Worm (Caenorhabditis elegans) whole organism, young adult: Measurements from ENCODE around the gene C33F10.8.
A peak's percentile ranks its signal among the peaks of the same experiment; 100 is the strongest.

Source experiments
- C06A6.2 ChIP-seq: fragments of 200-800 bp; sonication (Bioruptor generic); conservative IDR thresholded peaks from 2 replicates; pipeline ENCODE4 v1.3.6; 2022; ENCODE audit warnings: missing genetic modification characterization, missing compliant biosample characterization
- F10E7.11 ChIP-seq: sonication (generic microtip); optimal IDR thresholded peaks from 2 replicates; lab custom pipeline; 2017; ENCODE audit warnings: mild to moderate bottlenecking, missing genetic modification characterization, moderate library complexity, missing compliant biosample characterization
- F57C9.4 ChIP-seq: sonication (generic microtip); optimal IDR thresholded peaks from 2 replicates; lab custom pipeline; 2017; ENCODE audit warnings: mild to moderate bottlenecking, missing genetic modification characterization, missing compliant biosample characterization
- K11D2.4 ChIP-seq: fragments of 200-800 bp; sonication (Bioruptor generic); IDR thresholded peaks from 2 replicates; pipeline ENCODE4 v1.3.6; 2022; ENCODE audit warnings: missing genetic modification reagents, missing genetic modification characterization, missing compliant biosample characterization
- Y53G8AR.9 ChIP-seq: fragments of 200-800 bp; sonication (Bioruptor generic); conservative IDR thresholded peaks from 2 replicates; pipeline ENCODE4 v1.3.6; 2022; ENCODE audit warnings: missing genetic modification reagents, missing genetic modification characterization, missing compliant biosample characterization
- Y56A3A.18 ChIP-seq: fragments of 200-800 bp; sonication (Bioruptor generic); IDR thresholded peaks from 2 replicates; pipeline ENCODE4 v1.3.6; 2022; ENCODE audit warnings: missing genetic modification reagents, missing genetic modification characterization, missing compliant biosample characterization
- ZK185.1 ChIP-seq: sonication (generic microtip); optimal IDR thresholded peaks from 2 replicates; lab custom pipeline; 2016; ENCODE audit warnings: mild to moderate bottlenecking, missing genetic modification characterization, missing compliant biosample characterization; ENCODE audit not compliant: poor library complexity, severe bottlenecking
- athp-1 ChIP-seq: sonication (generic microtip); optimal IDR thresholded peaks from 2 replicates; lab custom pipeline; 2017; ENCODE audit warnings: mild to moderate bottlenecking, missing genetic modification characterization, missing compliant biosample characterization
- attf-3 ChIP-seq: fragments of 200-800 bp; sonication (Bioruptor generic); conservative IDR thresholded peaks from 2 replicates; pipeline ENCODE4 v1.3.6; 2022; ENCODE audit warnings: missing genetic modification reagents, missing genetic modification characterization, missing compliant biosample characterization
- attf-6 ChIP-seq: fragments of 200-800 bp; sonication (Bioruptor generic); IDR thresholded peaks from 2 replicates; pipeline ENCODE4 v1.3.6; 2022; ENCODE audit warnings: missing genetic modification reagents, missing genetic modification characterization, missing compliant biosample characterization
- ceh-58 ChIP-seq: fragments of 200-800 bp; sonication (Bioruptor generic); IDR thresholded peaks from 2 replicates; pipeline ENCODE4 v1.3.6; 2022; ENCODE audit warnings: missing genetic modification characterization, missing compliant biosample characterization
- ceh-91 ChIP-seq: fragments of 200-800 bp; sonication (Bioruptor generic); IDR thresholded peaks from 2 replicates; pipeline ENCODE4 v1.3.6; 2022; ENCODE audit warnings: missing genetic modification reagents, missing genetic modification characterization, missing compliant biosample characterization
- him-1 ChIP-seq: sonication (generic microtip); optimal IDR thresholded peaks from 2 replicates; lab custom pipeline; 2016; ENCODE audit warnings: missing genotype, missing genetic modification reagents, missing genetic modification characterization, missing compliant biosample characterization
- hsf-1 ChIP-seq: fragments of 200-800 bp; sonication (Bioruptor generic); IDR thresholded peaks from 2 replicates; pipeline ENCODE4 v1.3.6; 2022; ENCODE audit warnings: missing genetic modification reagents, missing genetic modification characterization, missing compliant biosample characterization
- lag-1 ChIP-seq: fragments of 200-800 bp; sonication (Bioruptor generic); IDR thresholded peaks from 2 replicates; pipeline ENCODE4 v1.3.6; 2022; ENCODE audit warnings: missing genetic modification reagents, missing genetic modification characterization, missing compliant biosample characterization
- lin-35 ChIP-seq, 3 experiments: fragments of 150-350 bp in 2 of 3; sonication (generic microtip) in 1 of 3; optimal IDR thresholded peaks; 2 replicates each; lab custom pipeline; 2014 to 2018; ENCODE audit warnings: missing biosample characterization in 3 of 3, missing genetic modification characterization in 3 of 3, missing genetic modification reagents in 3 of 3
- lin-40 ChIP-seq: sonication (generic microtip); optimal IDR thresholded peaks from 2 replicates; lab custom pipeline; 2016; ENCODE audit warnings: missing genetic modification characterization, mild to moderate bottlenecking, missing compliant biosample characterization, missing genotype, missing genetic modification reagents
- lir-1 ChIP-seq: fragments of 200-800 bp; sonication (Bioruptor generic); conservative IDR thresholded peaks from 2 replicates; pipeline ENCODE4 v1.3.6; 2022; ENCODE audit warnings: missing genetic modification reagents, missing genetic modification characterization, missing compliant biosample characterization
- madf-10 ChIP-seq: sonication (generic microtip); optimal IDR thresholded peaks from 2 replicates; lab custom pipeline; 2016; ENCODE audit warnings: mild to moderate bottlenecking, missing genetic modification characterization, missing compliant biosample characterization
- madf-3 ChIP-seq: fragments of 200-800 bp; sonication (Bioruptor generic); IDR thresholded peaks from 2 replicates; pipeline ENCODE4 v1.3.6; 2022; ENCODE audit warnings: missing genetic modification reagents, missing genetic modification characterization, missing compliant biosample characterization
- mes-4 ChIP-seq: sonication (generic microtip); optimal IDR thresholded peaks from 2 replicates; lab custom pipeline; 2016; ENCODE audit warnings: missing genotype, missing genetic modification characterization, missing compliant biosample characterization
- nhr-120 ChIP-seq: fragments of 200-800 bp; sonication (Bioruptor generic); IDR thresholded peaks from 2 replicates; pipeline ENCODE4 v1.3.6; 2022; ENCODE audit warnings: missing genetic modification characterization, missing compliant biosample characterization
- nhr-80 ChIP-seq: sonication (generic microtip); optimal IDR thresholded peaks from 2 replicates; lab custom pipeline; 2016; ENCODE audit warnings: missing genetic modification characterization, missing compliant biosample characterization
- nhr-90 ChIP-seq: sonication (generic microtip); optimal IDR thresholded peaks from 2 replicates; lab custom pipeline; 2016; ENCODE audit warnings: missing genotype, mild to moderate bottlenecking, missing genetic modification characterization, missing compliant biosample characterization
- rec-8 ChIP-seq, 2 experiments: sonication (generic microtip); optimal IDR thresholded peaks; 2 replicates each; lab custom pipeline; 2016; ENCODE audit warnings: mild to moderate bottlenecking in 2 of 2, missing genetic modification characterization in 2 of 2, missing genetic modification reagents in 2 of 2, missing genotype in 2 of 2, missing biosample characterization in 1 of 2, missing compliant biosample characterization in 1 of 2, moderate library complexity in 1 of 2
- sdz-38 ChIP-seq: sonication (generic microtip); optimal IDR thresholded peaks from 2 replicates; lab custom pipeline; 2016; ENCODE audit warnings: missing genotype, missing genetic modification characterization, missing compliant biosample characterization
- zfh-2 ChIP-seq: fragments of 200-800 bp; sonication (Bioruptor generic); conservative IDR thresholded peaks from 2 replicates; pipeline ENCODE4 v1.3.6; 2022; ENCODE audit warnings: missing genetic modification reagents, missing genetic modification characterization, missing compliant biosample characterization
- zim-3 ChIP-seq: sonication (generic microtip); optimal IDR thresholded peaks from 2 replicates; lab custom pipeline; 2017; ENCODE audit warnings: mild to moderate bottlenecking, missing genetic modification characterization, moderate library complexity, missing compliant biosample characterization
- ztf-25 ChIP-seq: fragments of 200-800 bp; sonication (Bioruptor generic); IDR thresholded peaks from 2 replicates; pipeline ENCODE4 v1.3.6; 2022; ENCODE audit warnings: missing genetic modification reagents, missing genetic modification characterization, missing compliant biosample characterization
- ztf-28 ChIP-seq: fragments of 200-800 bp; sonication (Bioruptor generic); IDR thresholded peaks from 2 replicates; pipeline ENCODE4 v1.3.6; 2022; ENCODE audit warnings: missing genetic modification reagents, missing genetic modification characterization, missing compliant biosample characterization
- ztf-3 ChIP-seq: fragments of 200-800 bp; sonication (Bioruptor generic); optimal IDR thresholded peaks from 2 replicates; lab custom pipeline; 2018; ENCODE audit warnings: mild to moderate bottlenecking, missing genetic modification characterization, missing compliant biosample characterization

The C33F10.8 gene

ce11 chrII:4791272-4791671, 33.8 kb downstream of the C33F10.8 start, which contains the start of gene F26G1.1 (continued):
- 0 out of 2 replicates have a peak, but pooled peaks have one; percentile 18 for TF ChIP-seq ztf-25 (GFP tag; lab: Robert Waterston, UW)
- no peak for TF ChIP-seq F57C9.4 (tag; lab: Kevin White, UChicago)
- TF ChIP-seq hsf-1 (GFP tag; lab: Robert Waterston, UW): no peak
- peak; percentile 49 to 82 for TF ChIP-seq rec-8 (tag; optimal IDR thresholded peaks at IDR 0.05; lab: Kevin White, UChicago)
- TF ChIP-seq ZK185.1 (tag; lab: Kevin White, UChicago): peak; percentile 84
- peak; percentile 59; the same call in 1 of the 2 replicates for TF ChIP-seq ztf-28 (GFP tag; lab: Robert Waterston, UW)
- TF ChIP-seq ceh-58 (GFP tag; lab: Robert Waterston, UW): no peak
- TF ChIP-seq lin-35 (GFP tag; optimal IDR thresholded peaks at IDR 0.05; lab: Kevin White, UChicago): peak in 1 of 3 experiments; percentile 86
- no peak for TF ChIP-seq lag-1
- TF ChIP-seq him-1: peak; percentile 1
- TF ChIP-seq K11D2.4 (GFP tag; lab: Robert Waterston, UW): peak; percentile 62
- peak; percentile 57; the same call in 1 of the 2 replicates for TF ChIP-seq lir-1
- no peak for TF ChIP-seq Y56A3A.18 (GFP tag; lab: Robert Waterston, UW)
- TF ChIP-seq madf-3 (GFP tag; lab: Robert Waterston, UW): no peak
- TF ChIP-seq lin-40 (tag; lab: Kevin White, UChicago): no peak

ce11 chrII:4790687-4791086, 34.3 kb downstream of the C33F10.8 start:
- TF ChIP-seq attf-6 (GFP tag; lab: Robert Waterston, UW) (no peak), zfh-2 (GFP tag; lab: Robert Waterston, UW) (no peak), lir-1 (no peak), attf-3 (GFP tag; lab: Robert Waterston, UW) (peak; percentile 85), Y53G8AR.9 (no peak), ztf-3 (GFP tag; lab: Kevin White, UChicago) (no peak), madf-10 (tag; lab: Kevin White, UChicago) (no peak)

ce11 chrII:4789835-4790343, 35.1 kb downstream of the C33F10.8 start, which contains the start of gene F26G1.15:
TSS of gene F26G1.15 (plus strand) at chrII:4790293.
- TF ChIP-seq nhr-90 (no peak), sdz-38 (tag; lab: Kevin White, UChicago) (no peak), C06A6.2 (GFP tag; lab: Robert Waterston, UW) (no peak), nhr-120 (no peak), ztf-3 (GFP tag; lab: Kevin White, UChicago) (no peak)

ce11 chrII:4786181-4786580, 38.9 kb downstream of the C33F10.8 start, which contains the start of gene msp-3:
TSS of gene msp-3 (minus strand) at chrII:4786281.
- TF ChIP-seq ceh-91 (GFP tag; lab: Robert Waterston, UW): no peak
- TF ChIP-seq mes-4 (tag; lab: Kevin White, UChicago): no peak

- no peak for TF ChIP-seq athp-1 (tag; lab: Kevin White, UChicago)
- no peak for TF ChIP-seq attf-3 (GFP tag; lab: Robert Waterston, UW)
- TF ChIP-seq lag-1: no peak
- no peak for TF ChIP-seq F10E7.11
- TF ChIP-seq zim-3 (tag; lab: Kevin White, UChicago): no peak
- TF ChIP-seq nhr-80 (tag; lab: Kevin White, UChicago): no peak
Observed at ce11 chrII:4784436-4784835, 40.6 kb downstream of the C33F10.8 start, which contains the start of gene nep-12. TSS of gene nep-12 (minus strand) at chrII:4784536.
